Worm (Caenorhabditis elegans) whole organism, L3 larva: ENCODE data around the gene F54F7.3.

Experiments
- R02D3.7 ChIP-seq: fragments of 150-350 bp; optimal IDR thresholded peaks from 2 replicates; lab custom pipeline; 2014; ENCODE audit warnings: missing biosample characterization, missing genetic modification characterization
- ama-1 ChIP-seq: fragments of 150-350 bp; optimal IDR thresholded peaks from 2 replicates; lab custom pipeline; 2018
- ceh-16 ChIP-seq: sonication (generic microtip); optimal IDR thresholded peaks from 2 replicates; lab custom pipeline; 2017; ENCODE audit warnings: missing biosample characterization, missing genetic modification characterization
- daf-12 ChIP-seq: fragments of 150-350 bp; optimal IDR thresholded peaks from 2 replicates; lab custom pipeline; 2014; ENCODE audit warnings: missing biosample characterization, missing genetic modification reagents, missing genetic modification characterization
- egl-5 ChIP-seq: fragments of 150-350 bp; optimal IDR thresholded peaks from 2 replicates; lab custom pipeline; 2017; ENCODE audit warnings: missing biosample characterization, missing genetic modification reagents, missing genetic modification characterization, inconsistent platforms
- elt-1 ChIP-seq: fragments of 150-350 bp; optimal IDR thresholded peaks from 2 replicates; lab custom pipeline; 2014; ENCODE audit warnings: missing biosample characterization, missing genetic modification characterization
- elt-2 ChIP-seq: sonication (generic microtip); optimal IDR thresholded peaks from 2 replicates; lab custom pipeline; 2016; ENCODE audit warnings: missing genetic modification reagents, mild to moderate bottlenecking, missing genetic modification characterization, missing compliant biosample characterization
- eor-1 ChIP-seq, 2 experiments: fragments of 150-350 bp; optimal IDR thresholded peaks; 2 replicates each; lab custom pipeline; 2014 to 2018; ENCODE audit warnings: missing biosample characterization in 2 of 2, missing genetic modification characterization in 2 of 2
- fos-1 ChIP-seq: fragments of 150-350 bp; optimal IDR thresholded peaks from 2 replicates; lab custom pipeline; 2014; ENCODE audit warnings: missing biosample characterization, missing genetic modification characterization
- hmg-11 ChIP-seq: sonication (generic microtip); optimal IDR thresholded peaks from 2 replicates; lab custom pipeline; 2016; ENCODE audit warnings: missing genetic modification characterization, missing compliant biosample characterization
- jun-1 ChIP-seq: fragments of 150-350 bp; optimal IDR thresholded peaks from 2 replicates; lab custom pipeline; 2014; ENCODE audit warnings: missing biosample characterization, missing genetic modification reagents, missing genetic modification characterization
- lin-15B ChIP-seq: fragments of 150-350 bp; optimal IDR thresholded peaks from 2 replicates; lab custom pipeline; 2014; ENCODE audit warnings: missing biosample characterization, missing genetic modification characterization
- lsy-12 ChIP-seq: sonication (generic microtip); optimal IDR thresholded peaks from 2 replicates; lab custom pipeline; 2016; ENCODE audit warnings: mild to moderate bottlenecking, missing genetic modification characterization, missing compliant biosample characterization
- nfya-1 ChIP-seq: sonication (generic microtip); optimal IDR thresholded peaks from 2 replicates; lab custom pipeline; 2017; ENCODE audit warnings: missing genetic modification characterization, mild to moderate bottlenecking, missing compliant biosample characterization, antibody characterized with exemption, moderate library complexity; ENCODE audit not compliant: insufficient read depth
- nhr-11 ChIP-seq: fragments of 150-350 bp; optimal IDR thresholded peaks from 2 replicates; lab custom pipeline; 2014; ENCODE audit warnings: missing biosample characterization, missing genetic modification characterization
- nhr-12 ChIP-seq: fragments of 150-350 bp; optimal IDR thresholded peaks from 2 replicates; lab custom pipeline; 2014; ENCODE audit warnings: missing biosample characterization, missing genetic modification characterization
- nhr-23 ChIP-seq: fragments of 150-350 bp; optimal IDR thresholded peaks from 2 replicates; lab custom pipeline; 2014; ENCODE audit warnings: missing biosample characterization, missing genetic modification reagents, missing genetic modification characterization
- nhr-25 ChIP-seq: sonication (generic microtip); optimal IDR thresholded peaks from 2 replicates; lab custom pipeline; 2017; ENCODE audit warnings: missing biosample characterization, missing genetic modification characterization
- nhr-28 ChIP-seq: fragments of 150-350 bp; optimal IDR thresholded peaks from 2 replicates; lab custom pipeline; 2014; ENCODE audit warnings: missing biosample characterization, missing genetic modification characterization
- nhr-67 ChIP-seq: fragments of 150-350 bp; optimal IDR thresholded peaks from 2 replicates; lab custom pipeline; 2014; ENCODE audit warnings: missing biosample characterization, missing genetic modification characterization
- nhr-77 ChIP-seq: fragments of 150-350 bp; optimal IDR thresholded peaks from 2 replicates; lab custom pipeline; 2014; ENCODE audit warnings: missing biosample characterization, missing genetic modification characterization
- pha-4 ChIP-seq: fragments of 150-350 bp; optimal IDR thresholded peaks from 2 replicates; lab custom pipeline; 2014; ENCODE audit warnings: missing biosample characterization, missing genetic modification reagents, missing genetic modification characterization
- sea-2 ChIP-seq: fragments of 150-350 bp; sonication (generic microtip); optimal IDR thresholded peaks from 4 replicates; lab custom pipeline; 2014; ENCODE audit warnings: missing biosample characterization, missing genetic modification reagents, missing genetic modification characterization
- snpc-4 ChIP-seq: fragments of 150-350 bp; optimal IDR thresholded peaks from 2 replicates; lab custom pipeline; 2014; ENCODE audit warnings: missing biosample characterization, missing genetic modification characterization
- unc-39 ChIP-seq: sonication (generic microtip); optimal IDR thresholded peaks from 4 replicates; lab custom pipeline; 2017; ENCODE audit warnings: missing biosample characterization, missing genetic modification characterization
- unc-62 ChIP-seq: fragments of 150-350 bp; sonication (generic microtip); optimal IDR thresholded peaks from 4 replicates; lab custom pipeline; 2014; ENCODE audit warnings: missing biosample characterization, missing genetic modification reagents, missing genetic modification characterization

Gene F54F7.3

DNA sequence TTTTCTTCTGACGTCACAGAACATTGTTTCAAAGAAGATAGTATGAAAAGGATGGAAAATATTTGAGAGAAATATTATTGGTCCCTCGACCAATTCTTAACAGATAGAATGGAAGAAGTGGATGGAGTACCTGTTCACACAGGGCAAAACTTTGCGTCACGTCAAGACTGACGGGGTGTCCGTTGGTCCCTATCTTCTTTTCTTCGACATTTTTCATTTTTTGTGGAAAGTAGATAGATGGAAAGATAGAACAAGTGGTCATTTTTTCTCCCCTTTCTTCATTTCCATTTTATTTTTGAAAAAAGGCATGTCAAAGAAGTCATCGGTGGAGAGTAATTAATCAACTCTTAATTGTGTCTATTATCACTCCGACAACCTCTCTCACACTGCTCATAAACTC is 31.3 kb downstream of the F54F7.3 start:
- TF ChIP-seq nhr-23 (tag; lab: Kevin White, UChicago) (no peak), nfya-1 (tag; lab: Kevin White, UChicago) (peak; percentile 21)

DNA sequence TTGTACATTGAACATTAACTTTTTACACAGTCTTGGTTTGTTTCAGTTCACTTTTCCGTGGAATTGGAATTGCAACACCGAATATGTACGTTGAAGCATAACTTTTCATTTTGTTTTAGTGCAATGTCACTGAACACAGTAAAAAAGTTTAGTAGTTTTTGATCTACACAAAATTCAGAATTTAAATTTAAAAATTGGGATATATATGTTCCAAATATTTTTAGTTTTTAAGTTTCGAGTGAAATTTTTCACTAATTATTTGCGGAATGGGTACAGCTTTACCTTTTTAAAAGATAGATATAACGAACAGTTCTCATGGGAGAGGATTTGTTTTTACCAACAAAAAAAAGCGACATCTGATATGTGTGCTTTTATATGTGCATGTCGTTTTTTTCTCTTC is 33.2 kb downstream of the F54F7.3 start:
- TF ChIP-seq nhr-23 (tag; lab: Kevin White, UChicago) (no peak), unc-39 (tag; lab: Kevin White, UChicago) (no peak), ceh-16 (tag; lab: Kevin White, UChicago) (no peak), egl-5 (tag; lab: Kevin White, UChicago) (no peak), nfya-1 (tag; lab: Kevin White, UChicago) (no peak), jun-1 (tag; lab: Kevin White, UChicago) (no peak), pha-4 (no peak), nhr-77 (tag; lab: Kevin White, UChicago) (no peak), snpc-4 (no peak), elt-2 (tag; lab: Kevin White, UChicago) (no peak), unc-62 (GFP tag; lab: Kevin White, UChicago) (no peak), R02D3.7 (tag; lab: Kevin White, UChicago) (no peak), sea-2 (GFP tag; lab: Kevin White, UChicago) (no peak), nhr-28 (no peak)

DNA sequence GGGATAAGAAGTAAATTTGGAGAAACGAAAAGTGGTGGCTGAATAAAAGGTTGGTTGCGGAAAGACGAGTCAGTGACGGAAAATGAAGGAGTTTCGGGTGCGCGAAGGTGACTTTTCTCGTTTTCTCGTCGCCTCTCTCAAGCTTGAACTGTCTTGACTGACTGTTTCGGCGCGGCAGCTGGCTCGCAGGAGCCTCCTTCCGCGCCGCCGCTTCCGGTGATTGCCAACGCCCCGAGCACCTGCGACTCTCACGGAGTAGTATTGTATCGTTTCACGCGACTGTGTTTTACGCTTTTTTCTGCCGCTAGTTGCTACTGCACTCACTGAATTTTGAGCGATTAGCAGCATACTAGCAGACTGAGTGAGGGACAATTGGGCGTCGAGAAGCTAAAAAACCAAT is 35.3 kb downstream of the F54F7.3 start, which contains the start of gene C34E11.2:
Gene C34E11.2, minus strand, starts transcription at position 84 of the 400 bp plus-strand sequence.
- no peak for TF ChIP-seq nhr-23 (tag; lab: Kevin White, UChicago)
- no peak for TF ChIP-seq pha-4
- no peak for TF ChIP-seq elt-2 (tag; lab: Kevin White, UChicago)
- no peak for TF ChIP-seq nhr-11 (tag; lab: Kevin White, UChicago)
- TF ChIP-seq lin-15B = no peak
- peak; percentile 2 for TF ChIP-seq lsy-12 (tag; lab: Kevin White, UChicago)
- no peak for TF ChIP-seq nhr-25

DNA sequence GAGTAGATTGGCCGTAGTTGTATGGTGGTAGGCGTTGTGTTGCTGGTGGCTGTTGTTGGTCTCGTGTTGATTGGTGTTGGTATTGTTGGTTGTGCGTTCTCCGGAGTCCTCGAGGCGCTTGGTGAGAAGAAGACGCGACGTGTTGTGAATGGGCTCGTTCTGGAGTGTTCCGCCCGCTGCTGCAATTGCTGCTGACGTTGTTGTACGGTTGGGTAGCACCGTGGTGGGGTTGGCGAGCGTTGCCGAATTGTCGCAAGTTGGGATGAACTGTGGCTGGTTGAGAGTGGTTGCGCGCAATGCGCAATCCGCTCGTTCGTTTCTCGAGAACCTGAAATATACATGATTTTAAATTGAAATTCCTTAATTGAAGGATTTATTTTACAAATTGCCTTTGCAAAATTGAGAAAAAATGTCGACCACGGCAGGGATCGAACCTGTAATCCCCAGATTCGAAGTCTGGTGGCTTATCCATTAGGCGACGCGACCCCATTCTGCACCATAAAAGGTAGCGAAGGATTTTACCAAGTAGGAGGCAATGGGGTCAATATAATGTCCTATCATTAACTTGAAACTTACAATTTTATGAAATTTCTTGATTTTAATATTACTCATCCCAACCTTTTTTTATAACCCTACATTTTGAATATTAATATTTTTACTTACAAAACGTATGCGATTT is 43.7 kb downstream of the F54F7.3 start:
- no peak for TF ChIP-seq ceh-16 (tag; lab: Kevin White, UChicago)
- TF ChIP-seq nhr-12 (tag; lab: Kevin White, UChicago) = no peak
- no peak for TF ChIP-seq pha-4
- no peak for TF ChIP-seq lsy-12 (tag; lab: Kevin White, UChicago)
- TF ChIP-seq sea-2 (GFP tag; lab: Kevin White, UChicago) = no peak
- no peak for TF ChIP-seq nhr-67 (tag; lab: Kevin White, UChicago)
- TF ChIP-seq hmg-11 (tag; lab: Kevin White, UChicago) = no peak
- TF ChIP-seq eor-1 (tag; optimal IDR thresholded peaks at IDR 0.05; lab: Kevin White, UChicago) = no peak
- no peak for TF ChIP-seq elt-1 (tag; lab: Kevin White, UChicago)
- no peak for TF ChIP-seq ama-1 (lab: Kevin White, UChicago)
- no peak for TF ChIP-seq daf-12 (tag; lab: Kevin White, UChicago)
- no peak for TF ChIP-seq nhr-23 (tag; lab: Kevin White, UChicago)

DNA sequence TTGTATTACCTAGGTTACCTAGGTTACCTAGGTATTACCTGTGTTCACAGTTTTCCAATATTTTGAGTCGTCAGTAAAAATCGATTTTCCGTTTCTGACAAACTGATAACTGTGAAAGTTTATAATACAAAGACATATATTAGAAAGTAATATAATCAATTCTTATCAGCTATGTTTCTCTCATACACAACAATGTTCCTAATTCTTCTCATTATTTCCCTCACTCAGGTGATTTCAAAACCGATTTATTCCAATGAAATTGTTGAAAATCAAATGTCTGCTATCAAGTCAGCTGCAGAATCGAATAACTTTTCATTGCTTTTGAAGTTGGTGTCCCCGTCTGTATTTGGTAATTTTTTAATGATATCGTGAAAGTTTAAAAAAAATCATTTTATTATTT is 45.9 kb downstream of the F54F7.3 start, which contains the start of gene C34E11.4:
Gene C34E11.4, plus strand, starts transcription at position 154 of the 400 bp plus-strand sequence.
- TF ChIP-seq fos-1 (tag; lab: Kevin White, UChicago) (no peak), elt-2 (tag; lab: Kevin White, UChicago) (peak; percentile 43)
